Fruit fly (Drosophila melanogaster) whole organism, embryonic: ENCODE results near the gene CG3902.

Source experiments
- Asciz ChIP-seq: fragments of 200-800 bp; sonication (Bioruptor generic); optimal IDR thresholded peaks from 2 replicates; lab custom pipeline; 2017; ENCODE audit warnings: missing biosample characterization, mild to moderate bottlenecking, missing genetic modification characterization, missing genetic modification reagents
- BEAF-32 ChIP-seq: fragments of 200-800 bp; sonication (Bioruptor generic); optimal IDR thresholded peaks from 3 replicates; lab custom pipeline; 2017; ENCODE audit warnings: missing biosample characterization, missing genetic modification characterization, mild to moderate bottlenecking, moderate library complexity, missing genetic modification reagents
- CG10147 ChIP-seq: fragments of 200-800 bp; sonication (Bioruptor generic); optimal IDR thresholded peaks from 2 replicates; lab custom pipeline; 2019; ENCODE audit warnings: missing biosample characterization, mild to moderate bottlenecking, missing genetic modification characterization, moderate library complexity
- CG10321 ChIP-seq: fragments of 200-800 bp; sonication (Bioruptor generic); IDR thresholded peaks from 2 replicates; pipeline ENCODE4 v1.3.6; 2022; ENCODE audit warnings: missing biosample characterization, missing genetic modification characterization
- CG10462 ChIP-seq: fragments of 200-800 bp; sonication (Bioruptor generic); optimal IDR thresholded peaks from 2 replicates; lab custom pipeline; 2016; ENCODE audit warnings: missing biosample characterization, missing genetic modification characterization
- CG10565 ChIP-seq: fragments of 200-800 bp; sonication (Bioruptor generic); optimal IDR thresholded peaks from 3 replicates; lab custom pipeline; 2016; ENCODE audit warnings: missing biosample characterization, mild to moderate bottlenecking, missing genetic modification characterization
- CG11696 ChIP-seq: fragments of 200-800 bp; sonication (Bioruptor generic); IDR thresholded peaks from 2 replicates; pipeline ENCODE4 v1.3.6; 2022; ENCODE audit warnings: missing biosample characterization, missing genetic modification characterization
- CG12071 ChIP-seq: fragments of 200-800 bp; sonication (Bioruptor generic); optimal IDR thresholded peaks from 3 replicates; lab custom pipeline; 2018; ENCODE audit warnings: missing biosample characterization, mild to moderate bottlenecking, missing genetic modification characterization
- CG12236 ChIP-seq: fragments of 200-800 bp; sonication (Bioruptor generic); optimal IDR thresholded peaks from 2 replicates; lab custom pipeline; 2016; ENCODE audit warnings: missing biosample characterization, missing genetic modification characterization
- CG12769 ChIP-seq: fragments of 200-800 bp; sonication (Bioruptor generic); optimal IDR thresholded peaks from 2 replicates; lab custom pipeline; 2019; ENCODE audit warnings: missing biosample characterization, mild to moderate bottlenecking, missing genetic modification characterization, moderate library complexity
- CG1832 ChIP-seq: fragments of 200-800 bp; sonication (Bioruptor generic); optimal IDR thresholded peaks from 2 replicates; lab custom pipeline; 2017; ENCODE audit warnings: missing biosample characterization, mild to moderate bottlenecking, missing genetic modification characterization, inconsistent platforms
- CG3407 ChIP-seq: fragments of 200-800 bp; sonication (Bioruptor generic); optimal IDR thresholded peaks from 2 replicates; lab custom pipeline; 2018; ENCODE audit warnings: missing biosample characterization, mild to moderate bottlenecking, missing genetic modification characterization
- CG7372 ChIP-seq: fragments of 200-800 bp; sonication (Bioruptor generic); IDR thresholded peaks from 2 replicates; pipeline ENCODE4 v1.3.6; 2022; ENCODE audit warnings: missing biosample characterization, missing genetic modification characterization
- CG8359 ChIP-seq: fragments of 200-800 bp; sonication (Bioruptor generic); optimal IDR thresholded peaks from 2 replicates; lab custom pipeline; 2017; ENCODE audit warnings: missing biosample characterization, mild to moderate bottlenecking, missing genetic modification characterization, borderline replicate concordance
- Deaf1 ChIP-seq: fragments of 200-800 bp; optimal IDR thresholded peaks from 3 replicates; lab custom pipeline; 2019; ENCODE audit warnings: missing biosample characterization, mild to moderate bottlenecking, missing genetic modification characterization, moderate library complexity
- Dfd ChIP-seq, 2 experiments: fragments of >200 bp; optimal IDR thresholded peaks; 2 replicates each; lab custom pipeline; 2017; ENCODE audit warnings: missing biosample characterization in 2 of 2, missing genetic modification characterization in 2 of 2
- Dip2 ChIP-seq: fragments of 200-800 bp; sonication (Bioruptor generic); IDR thresholded peaks from 2 replicates; pipeline ENCODE4 v1.3.6; 2022; ENCODE audit warnings: missing biosample characterization, missing genetic modification characterization
- Ets65A ChIP-seq: fragments of 200-800 bp; sonication (Bioruptor generic); peaks from one replicate; lab custom pipeline; 2016; ENCODE audit warnings: missing biosample characterization, missing genetic modification characterization
- Ets97D ChIP-seq: fragments of 200-800 bp; sonication (Bioruptor generic); optimal IDR thresholded peaks from 3 replicates; lab custom pipeline; 2016; ENCODE audit warnings: missing biosample characterization, missing genetic modification characterization
- HLH4C ChIP-seq: fragments of 200-800 bp; sonication (Bioruptor generic); IDR thresholded peaks from 3 replicates; pipeline ENCODE4 v1.3.6; 2022; ENCODE audit warnings: missing biosample characterization, missing genetic modification characterization; ENCODE audit not compliant: partially characterized antibody
- Hr39 ChIP-seq: fragments of >200 bp; optimal IDR thresholded peaks from 2 replicates; lab custom pipeline; 2017
- Kr ChIP-seq: fragments of 200-800 bp; sonication (Bioruptor generic); optimal IDR thresholded peaks from 2 replicates; lab custom pipeline; 2017; ENCODE audit warnings: missing biosample characterization, mild to moderate bottlenecking, missing genetic modification characterization
- MBD-R2 ChIP-seq: fragments of 200-800 bp; sonication (Bioruptor generic); IDR thresholded peaks from 2 replicates; pipeline ENCODE4 v1.3.6; 2022; ENCODE audit warnings: missing biosample characterization, missing genetic modification characterization
- MESR4 ChIP-seq: fragments of 200-800 bp; sonication (Bioruptor generic); optimal IDR thresholded peaks from 2 replicates; lab custom pipeline; 2018; ENCODE audit warnings: missing biosample characterization, mild to moderate bottlenecking, missing genetic modification characterization, moderate library complexity
- Mrtf ChIP-seq: fragments of 200-800 bp; sonication (Bioruptor generic); IDR thresholded peaks from 3 replicates; pipeline ENCODE4 v1.3.6; 2022; ENCODE audit warnings: missing biosample characterization, missing genetic modification characterization
- Nf-YB ChIP-seq: fragments of 200-800 bp; sonication (Bioruptor generic); optimal IDR thresholded peaks from 3 replicates; lab custom pipeline; 2019; ENCODE audit warnings: missing biosample characterization, mild to moderate bottlenecking, missing genetic modification characterization, moderate library complexity
- Nf-YC ChIP-seq: fragments of 200-800 bp; optimal IDR thresholded peaks from 3 replicates; lab custom pipeline; 2019; ENCODE audit warnings: missing biosample characterization, mild to moderate bottlenecking, missing genetic modification characterization, moderate library complexity
- NfI ChIP-seq: fragments of 200-800 bp; sonication (Bioruptor generic); optimal IDR thresholded peaks from 3 replicates; lab custom pipeline; 2018; ENCODE audit warnings: missing biosample characterization, mild to moderate bottlenecking, missing genetic modification characterization, moderate library complexity
- Poxn ChIP-seq: fragments of 200-800 bp; sonication (Bioruptor generic); IDR thresholded peaks from 2 replicates; pipeline ENCODE4 v1.3.6; 2022; ENCODE audit warnings: missing biosample characterization, missing genetic modification characterization
- Scr ChIP-seq: fragments of 200-800 bp; sonication (Bioruptor generic); IDR thresholded peaks from 2 replicates; pipeline ENCODE4 v1.3.6; 2022; ENCODE audit warnings: missing biosample characterization, missing genetic modification characterization; ENCODE audit not compliant: partially characterized antibody
- Sry-δ ChIP-seq: fragments of 200-800 bp; sonication (Bioruptor generic); optimal IDR thresholded peaks from 2 replicates; lab custom pipeline; 2016; ENCODE audit warnings: missing biosample characterization, missing genetic modification characterization
- bsh ChIP-seq, 2 experiments: fragments of 200-800 bp; sonication (Bioruptor generic); optimal IDR thresholded peaks; 2 replicates each; lab custom pipeline; 2017 to 2018; ENCODE audit warnings: mild to moderate bottlenecking in 2 of 2, missing biosample characterization in 2 of 2, missing genetic modification characterization in 2 of 2, moderate library complexity in 1 of 2
- chinmo ChIP-seq: fragments of 200-800 bp; sonication (Bioruptor generic); IDR thresholded peaks from 4 replicates; pipeline ENCODE4 v1.3.6; 2022; ENCODE audit warnings: missing biosample characterization, missing genetic modification characterization; ENCODE audit not compliant: partially characterized antibody
- ewg ChIP-seq: fragments of 200-800 bp; sonication (Bioruptor generic); optimal IDR thresholded peaks from 3 replicates; lab custom pipeline; 2017; ENCODE audit warnings: mild to moderate bottlenecking, missing biosample characterization, missing genetic modification reagents, missing genetic modification characterization
- hb ChIP-seq: fragments of 200-800 bp; sonication (Bioruptor generic); IDR thresholded peaks from 3 replicates; pipeline ENCODE4 v1.3.6; 2022; ENCODE audit warnings: missing biosample characterization, missing genetic modification characterization; ENCODE audit not compliant: partially characterized antibody
- hth ChIP-seq: fragments of >200 bp; optimal IDR thresholded peaks from 2 replicates; lab custom pipeline; 2017; ENCODE audit warnings: inconsistent platforms
- ind ChIP-seq: fragments of 200-800 bp; sonication (Bioruptor generic); optimal IDR thresholded peaks from 3 replicates; lab custom pipeline; 2016; ENCODE audit warnings: missing biosample characterization, missing genetic modification characterization
- p53 ChIP-seq: fragments of 200-800 bp; sonication (Bioruptor generic); optimal IDR thresholded peaks from 2 replicates; lab custom pipeline; 2016; ENCODE audit warnings: missing biosample characterization, missing genetic modification characterization
- ranshi ChIP-seq: fragments of 200-800 bp; sonication (Bioruptor generic); IDR thresholded peaks from 2 replicates; pipeline ENCODE4 v1.3.6; 2022; ENCODE audit warnings: missing biosample characterization, missing genetic modification characterization
- scrt ChIP-seq: fragments of 200-800 bp; sonication (Bioruptor generic); optimal IDR thresholded peaks from 2 replicates; lab custom pipeline; 2018; ENCODE audit warnings: missing biosample characterization, mild to moderate bottlenecking, missing genetic modification characterization, moderate library complexity
- sens-2 ChIP-seq: fragments of 200-800 bp; sonication (Bioruptor generic); IDR thresholded peaks from 2 replicates; pipeline ENCODE4 v1.3.6; 2022; ENCODE audit warnings: missing biosample characterization, missing genetic modification characterization
- wek ChIP-seq: fragments of 200-800 bp; sonication (Bioruptor generic); optimal IDR thresholded peaks from 3 replicates; lab custom pipeline; 2018; ENCODE audit warnings: missing biosample characterization, mild to moderate bottlenecking, missing genetic modification characterization, moderate library complexity
- yki ChIP-seq: fragments of >200 bp; optimal IDR thresholded peaks from 3 replicates; lab custom pipeline; 2018
- zfh2 ChIP-seq: fragments of 200-800 bp; sonication (Bioruptor generic); optimal IDR thresholded peaks from 2 replicates; lab custom pipeline; 2016; ENCODE audit warnings: missing biosample characterization, missing genetic modification characterization

Gene CG3902

DNA sequence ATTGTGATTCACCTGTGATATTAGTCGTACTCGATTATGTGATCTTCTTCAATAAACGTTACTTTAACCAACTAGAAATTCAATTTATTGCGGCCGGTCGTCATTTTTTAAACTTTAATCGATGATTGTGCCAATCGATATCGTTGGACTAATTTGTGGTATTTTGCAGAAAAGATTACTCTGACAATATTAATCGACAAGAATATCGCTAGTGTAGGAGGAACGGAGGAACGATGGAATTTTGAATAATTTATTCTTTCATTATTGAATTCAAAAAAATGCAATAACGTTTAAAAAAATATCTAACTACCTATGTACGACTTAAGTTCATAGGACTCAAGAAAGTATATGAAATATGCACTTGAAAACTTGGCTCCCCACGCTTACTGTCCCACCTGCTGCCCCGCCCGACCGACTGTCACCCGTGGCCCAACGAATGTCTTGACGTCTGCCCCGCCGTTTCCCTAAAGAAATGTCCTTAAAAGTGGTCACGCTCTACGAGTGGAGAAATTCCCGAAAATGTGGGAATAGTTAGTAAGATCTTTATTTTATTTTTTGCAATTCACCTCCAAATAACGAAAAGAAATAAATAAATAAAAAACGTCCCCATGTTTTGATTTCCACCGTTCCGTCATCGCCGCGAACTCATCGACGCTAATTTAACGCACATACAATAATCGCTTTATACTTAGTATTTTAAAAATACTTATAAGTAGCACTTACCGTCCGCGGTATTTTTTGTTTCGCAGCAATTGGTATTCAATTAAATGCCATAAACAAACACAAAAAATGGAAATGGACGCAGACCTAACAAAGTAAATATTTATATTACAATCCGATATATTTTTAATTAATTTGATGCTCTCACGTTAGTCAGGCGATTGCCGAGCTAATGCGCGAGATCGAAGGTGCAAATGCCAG lies 32.4 kb downstream of the CG3902 start, which contains the start of gene CG14074 (continued):
- TF ChIP-seq p53 (no peak), ranshi (GFP tag; lab: Robert Waterston, UW) (no peak), CG12236 (GFP tag; lab: Kevin White, UChicago) (no peak), Scr (GFP tag; lab: Robert Waterston, UW) (peak; percentile 66), yki (no peak), Dip2 (GFP tag; lab: Robert Waterston, UW) (no peak), CG1832 (GFP tag; lab: Kevin White, UChicago) (no peak), MESR4 (GFP tag; lab: Kevin White, UChicago) (peak; percentile 47), HLH4C (GFP tag; lab: Robert Waterston, UW) (peak; percentile 59; the same call in 2 of the 3 replicates), MBD-R2 (peak; percentile 56), Dfd (GFP tag; optimal IDR thresholded peaks at IDR 0.05; lab: Kevin White, UChicago) (no peak), CG10462 (GFP tag; lab: Kevin White, UChicago) (no peak), Sry-δ (GFP tag; lab: Kevin White, UChicago) (peak; percentile 44), bsh (GFP tag; optimal IDR thresholded peaks at IDR 0.05; lab: Kevin White, UChicago) (no peak), zfh2 (GFP tag; lab: Kevin White, UChicago) (no peak), wek (GFP tag; lab: Kevin White, UChicago) (peak; percentile 73), BEAF-32 (GFP tag; lab: Kevin White, UChicago) (peak; percentile 74), CG10147 (GFP tag; lab: Kevin White, UChicago) (no peak), Poxn (GFP tag; lab: Robert Waterston, UW) (no peak), Asciz (no peak), Mrtf (no peak), CG3407 (GFP tag; lab: Kevin White, UChicago) (no peak), CG10565 (no peak), NfI (GFP tag; lab: Kevin White, UChicago) (no peak), Hr39 (lab: Kevin White, UChicago) (no peak), Kr (GFP tag; lab: Kevin White, UChicago) (no peak), CG10321 (GFP tag; lab: Robert Waterston, UW) (no peak)

dm6 chr3L:18863327-18863726 lies 34.8 kb downstream of the CG3902 start, which contains the start of gene CG6865:
Gene CG6865, plus strand, starts transcription at chr3L:18863647.
- TF ChIP-seq scrt (GFP tag; lab: Kevin White, UChicago) (peak; percentile 81), Ets97D (GFP tag; lab: Kevin White, UChicago) (no peak), chinmo (GFP tag; lab: Robert Waterston, UW) (0 out of 4 replicates have a peak, but pooled peaks have one; percentile 67)
- TF ChIP-seq, all 482 proteins: peak for 2

DNA sequence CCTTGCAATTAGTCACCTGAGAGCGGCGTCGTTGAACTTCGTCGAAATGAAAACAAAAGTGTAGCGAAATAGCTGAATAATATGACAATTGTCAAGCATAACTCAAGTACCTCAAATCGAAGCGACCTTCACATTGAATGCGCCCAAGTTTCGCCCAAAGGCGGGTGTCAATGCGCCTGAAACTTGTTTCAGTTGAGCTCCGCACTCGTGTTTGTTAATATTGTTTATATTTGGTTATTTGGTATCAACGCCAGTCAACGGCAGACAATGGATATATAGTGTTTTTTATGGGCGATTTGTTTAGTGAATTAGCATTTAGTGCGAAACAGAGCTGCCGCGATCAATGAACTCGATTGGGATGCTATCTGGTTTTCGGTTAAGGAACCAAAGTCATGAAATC lies 36.2 kb downstream of the CG3902 start:
- TF ChIP-seq Ets65A (GFP tag; lab: Kevin White, UChicago), result peak; percentile 44
- peak; percentile 25 for TF ChIP-seq CG12769 (tag; lab: Kevin White, UChicago)
- TF ChIP-seq scrt (GFP tag; lab: Kevin White, UChicago), result no peak
- peak; percentile 65; the same call in 1 of the 4 replicates for TF ChIP-seq chinmo (GFP tag; lab: Robert Waterston, UW)
- TF ChIP-seq, all 482 proteins: peak for 3

DNA sequence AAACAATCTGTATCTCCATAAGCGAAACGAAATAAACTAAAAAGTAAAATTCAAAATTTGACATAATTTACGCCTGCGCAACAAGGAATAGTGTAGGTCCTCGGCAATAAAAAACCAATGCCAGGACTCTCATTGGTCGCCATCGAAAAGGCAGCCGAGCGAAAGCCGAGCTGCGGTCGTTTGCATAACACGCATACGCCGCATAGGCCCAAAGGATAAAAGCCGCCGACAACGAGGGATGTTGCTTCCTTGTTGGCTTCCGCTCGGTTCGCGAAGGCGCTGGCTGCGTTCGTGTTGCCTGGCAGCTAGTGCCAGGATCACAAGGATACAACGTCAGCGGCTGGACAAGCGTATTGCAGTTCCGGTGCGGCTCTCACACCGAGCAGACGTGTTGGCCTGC lies 37.6 kb downstream of the CG3902 start:
- no peak for TF ChIP-seq hth (lab: Kevin White, UChicago)
- peak; percentile 93 for TF ChIP-seq Deaf1 (tag; lab: Kevin White, UChicago)
- TF ChIP-seq Hr39 (lab: Kevin White, UChicago), result no peak
- TF ChIP-seq CG8359 (GFP tag; lab: Kevin White, UChicago), result no peak
- no peak for TF ChIP-seq hb (GFP tag; lab: Robert Waterston, UW)
- peak; percentile 75; the same call in 1 of the 2 replicates for TF ChIP-seq CG7372
- no peak for TF ChIP-seq sens-2
- TF ChIP-seq CG12071 (GFP tag; lab: Kevin White, UChicago), result no peak
- TF ChIP-seq Nf-YC (tag; lab: Kevin White, UChicago), result peak; percentile 92
- TF ChIP-seq Ets65A (GFP tag; lab: Kevin White, UChicago), result peak; percentile 46
- TF ChIP-seq Nf-YB (GFP tag; lab: Kevin White, UChicago), result peak; percentile 73
- no peak for TF ChIP-seq ind (GFP tag; lab: Kevin White, UChicago)
- peak; percentile 37 for TF ChIP-seq ewg
- TF ChIP-seq CG11696 (GFP tag; lab: Robert Waterston, UW), result no peak
